Worm (Caenorhabditis elegans) whole organism, L1 larva: ENCODE measurements around the gene rod-1.

Source experiments
- egl-27 ChIP-seq, 2 experiments: fragments of 150-350 bp in 1 of 2; sonication (generic microtip); optimal IDR thresholded peaks; 3 replicates each; lab custom pipeline; 2017 to 2018; ENCODE audit warnings: missing biosample characterization in 2 of 2, missing genetic modification characterization in 2 of 2, missing genetic modification reagents in 2 of 2
- nhr-28 ChIP-seq: fragments of 150-350 bp; optimal IDR thresholded peaks from 2 replicates; lab custom pipeline; 2014; ENCODE audit warnings: missing biosample characterization, missing genetic modification characterization
- rnt-1 ChIP-seq: sonication (generic microtip); optimal IDR thresholded peaks from 2 replicates; lab custom pipeline; 2016; ENCODE audit warnings: mild to moderate bottlenecking, missing genetic modification characterization, moderate library complexity, missing compliant biosample characterization
- ztf-11 ChIP-seq, 2 experiments: sonication (generic microtip); optimal IDR thresholded peaks; 2 replicates each; lab custom pipeline; 2016 to 2017; ENCODE audit warnings: missing genetic modification characterization in 2 of 2, missing biosample characterization in 1 of 2, missing compliant biosample characterization in 1 of 2

- TF ChIP-seq rnt-1 (no peak), egl-27 (tag; optimal IDR thresholded peaks at IDR 0.05; lab: Kevin White, UChicago) (no peak), nhr-28 (no peak), ztf-11 (tag; optimal IDR thresholded peaks at IDR 0.05; lab: Kevin White, UChicago) (no peak)
Measured at ce11 chrIV:7454890-7455289, 23.4 kb upstream of the rod-1 start.
